Worm (Caenorhabditis elegans) whole organism, early embryonic: ENCODE measurements around the gene T20G5.12.

Experiments
- ama-1 ChIP-seq: fragments of 150-350 bp; optimal IDR thresholded peaks from 2 replicates; lab custom pipeline; 2014
- ceh-13 ChIP-seq: fragments of 200-800 bp; sonication (Bioruptor generic); optimal IDR thresholded peaks from 2 replicates; lab custom pipeline; 2018; ENCODE audit warnings: mild to moderate bottlenecking, missing genetic modification characterization, missing compliant biosample characterization
- flt-1 ChIP-seq: fragments of 200-800 bp; sonication (Bioruptor generic); IDR thresholded peaks from 2 replicates; pipeline ENCODE4 v1.3.6; 2022; ENCODE audit warnings: missing genetic modification characterization, missing compliant biosample characterization
- hmg-4 ChIP-seq: fragments of 200-800 bp; sonication (Bioruptor generic); optimal IDR thresholded peaks from 2 replicates; lab custom pipeline; 2018; ENCODE audit warnings: mild to moderate bottlenecking, missing genetic modification characterization, missing compliant biosample characterization
- hnd-1 ChIP-seq: sonication (generic microtip); optimal IDR thresholded peaks from 2 replicates; lab custom pipeline; 2016; ENCODE audit warnings: missing genetic modification characterization, missing compliant biosample characterization
- tbx-37 ChIP-seq: fragments of 200-800 bp; sonication (Bioruptor generic); conservative IDR thresholded peaks from 2 replicates; pipeline ENCODE4 v1.3.6; 2022; ENCODE audit warnings: missing genetic modification reagents, missing genetic modification characterization, missing compliant biosample characterization
- tra-4 ChIP-seq: sonication (generic microtip); optimal IDR thresholded peaks from 2 replicates; lab custom pipeline; 2017; ENCODE audit warnings: missing genetic modification characterization, missing compliant biosample characterization

ce11 chrIII:10233979-10234378, 32.6 kb downstream of the T20G5.12 start, which contains the start of gene paml-1:
- TF ChIP-seq flt-1 (GFP tag; lab: Robert Waterston, UW) (no peak), hnd-1 (tag; lab: Kevin White, UChicago) (no peak), tbx-37 (no peak), hmg-4 (GFP tag; lab: Kevin White, UChicago) (no peak), ama-1 (no peak), tra-4 (tag; lab: Kevin White, UChicago) (no peak), ceh-13 (no peak)
